Fruit fly (Drosophila melanogaster) whole organism, wandering third instar larva: ENCODE data around the gene CG17570.

Experiments used
- CrebA ChIP-seq: fragments of 200-800 bp; sonication (Bioruptor generic); optimal IDR thresholded peaks from 2 replicates; lab custom pipeline; 2016; ENCODE audit warnings: missing biosample characterization, mild to moderate bottlenecking, missing genetic modification characterization, borderline replicate concordance
- Dfd ChIP-seq: fragments of >200 bp; optimal IDR thresholded peaks from 2 replicates; lab custom pipeline; 2017; ENCODE audit warnings: missing biosample characterization, missing genetic modification characterization

CG17570 gene

dm6 chr2L:20222940-20223727, 41.1 kb downstream of the CG17570 start:
- TF ChIP-seq CrebA (GFP tag; lab: Kevin White, UChicago) (no peak), Dfd (GFP tag; lab: Kevin White, UChicago) (peak; percentile 7)
